Fruit fly (Drosophila melanogaster) whole organism, embryonic: ENCODE results near the gene Arp10.
A peak's percentile ranks its signal among the peaks of the same experiment; 100 is the strongest.

Experiments
- BtbVII ChIP-seq: fragments of 200-800 bp; sonication (Bioruptor generic); optimal IDR thresholded peaks from 3 replicates; lab custom pipeline; 2017; ENCODE audit warnings: missing biosample characterization, mild to moderate bottlenecking, missing genetic modification characterization
- CG12104 ChIP-seq: fragments of 200-800 bp; sonication (Bioruptor generic); optimal IDR thresholded peaks from 3 replicates; lab custom pipeline; 2016; ENCODE audit warnings: missing biosample characterization, missing genetic modification characterization
- CG12236 ChIP-seq: fragments of 200-800 bp; sonication (Bioruptor generic); optimal IDR thresholded peaks from 2 replicates; lab custom pipeline; 2016; ENCODE audit warnings: missing biosample characterization, missing genetic modification characterization
- CG13624 ChIP-seq: fragments of 200-800 bp; sonication (Bioruptor generic); optimal IDR thresholded peaks from 2 replicates; lab custom pipeline; 2016; ENCODE audit warnings: missing biosample characterization, missing genetic modification characterization
- CG13775 ChIP-seq: fragments of 200-800 bp; sonication (Bioruptor generic); optimal IDR thresholded peaks from 3 replicates; lab custom pipeline; 2017; ENCODE audit warnings: missing biosample characterization, mild to moderate bottlenecking, missing genetic modification characterization
- CG14710 ChIP-seq: fragments of 200-800 bp; sonication (Bioruptor generic); optimal IDR thresholded peaks from 3 replicates; lab custom pipeline; 2019; ENCODE audit warnings: missing biosample characterization, mild to moderate bottlenecking, missing genetic modification characterization, moderate library complexity
- CG15696 ChIP-seq: fragments of 200-800 bp; sonication (Bioruptor generic); optimal IDR thresholded peaks from 2 replicates; lab custom pipeline; 2019; ENCODE audit warnings: missing biosample characterization, mild to moderate bottlenecking, missing genetic modification characterization, moderate library complexity
- CG16815 ChIP-seq: fragments of 200-800 bp; sonication (Bioruptor generic); optimal IDR thresholded peaks from 3 replicates; lab custom pipeline; 2017; ENCODE audit warnings: missing biosample characterization, mild to moderate bottlenecking, missing genetic modification characterization
- CG17802 ChIP-seq: fragments of 200-800 bp; sonication (Bioruptor generic); optimal IDR thresholded peaks from 2 replicates; lab custom pipeline; 2018; ENCODE audit warnings: missing biosample characterization, mild to moderate bottlenecking, missing genetic modification characterization, moderate library complexity
- CG18262 ChIP-seq: fragments of 200-800 bp; optimal IDR thresholded peaks from 3 replicates; lab custom pipeline; 2019; ENCODE audit warnings: missing biosample characterization, mild to moderate bottlenecking, missing genetic modification characterization, moderate library complexity
- CG42726 ChIP-seq: fragments of 200-800 bp; sonication (Bioruptor generic); IDR thresholded peaks from 2 replicates; pipeline ENCODE4 v1.3.6; 2022; ENCODE audit warnings: missing biosample characterization, missing genetic modification characterization; ENCODE audit not compliant: partially characterized antibody
- CG4360 ChIP-seq: fragments of 200-800 bp; sonication (Bioruptor generic); IDR thresholded peaks from 2 replicates; pipeline ENCODE4 v1.3.6; 2022; ENCODE audit warnings: missing biosample characterization, missing genetic modification characterization
- CG5180 ChIP-seq: fragments of 200-800 bp; sonication (Bioruptor generic); optimal IDR thresholded peaks from 3 replicates; lab custom pipeline; 2017; ENCODE audit warnings: missing biosample characterization, missing genetic modification characterization, mild to moderate bottlenecking, moderate library complexity, missing genetic modification reagents
- CG6654 ChIP-seq: fragments of 200-800 bp; sonication (Bioruptor generic); optimal IDR thresholded peaks from 2 replicates; lab custom pipeline; 2017; ENCODE audit warnings: missing biosample characterization, mild to moderate bottlenecking, missing genetic modification characterization
- CG7786 ChIP-seq: fragments of 200-800 bp; sonication (Bioruptor generic); optimal IDR thresholded peaks from 2 replicates; lab custom pipeline; 2016; ENCODE audit warnings: missing biosample characterization, missing genetic modification characterization
- CG8478 ChIP-seq: fragments of >200 bp; optimal IDR thresholded peaks from 2 replicates; lab custom pipeline; 2018
- CG9932 ChIP-seq: fragments of 200-800 bp; sonication (Bioruptor generic); IDR thresholded peaks from 2 replicates; pipeline ENCODE4 v1.3.6; 2022; ENCODE audit warnings: missing biosample characterization, missing genetic modification characterization
- Chrac-16 ChIP-seq: fragments of 200-800 bp; sonication (Bioruptor generic); optimal IDR thresholded peaks from 3 replicates; lab custom pipeline; 2016; ENCODE audit warnings: missing biosample characterization, missing genetic modification characterization
- CkIIα-i1 ChIP-seq: fragments of 200-800 bp; sonication (Bioruptor generic); IDR thresholded peaks from 2 replicates; pipeline ENCODE4 v1.3.6; 2022; ENCODE audit warnings: missing biosample characterization, missing genetic modification characterization
- Dek ChIP-seq: fragments of 200-800 bp; sonication (Bioruptor generic); optimal IDR thresholded peaks from 3 replicates; lab custom pipeline; 2019; ENCODE audit warnings: missing biosample characterization, mild to moderate bottlenecking, missing genetic modification characterization, moderate library complexity
- ERR ChIP-seq: fragments of 200-800 bp; sonication (Bioruptor generic); optimal IDR thresholded peaks from 2 replicates; lab custom pipeline; 2016; ENCODE audit warnings: missing biosample characterization, missing genetic modification characterization
- Hand ChIP-seq: fragments of 200-800 bp; sonication (Bioruptor generic); optimal IDR thresholded peaks from 2 replicates; lab custom pipeline; 2017; ENCODE audit warnings: mild to moderate bottlenecking, missing biosample characterization, missing genetic modification reagents, missing genetic modification characterization
- Kr ChIP-seq: fragments of 200-800 bp; sonication (Bioruptor generic); optimal IDR thresholded peaks from 2 replicates; lab custom pipeline; 2017; ENCODE audit warnings: missing biosample characterization, mild to moderate bottlenecking, missing genetic modification characterization
- MTF-1 ChIP-seq: fragments of 200-800 bp; sonication (Bioruptor generic); optimal IDR thresholded peaks from 2 replicates; lab custom pipeline; 2018; ENCODE audit warnings: missing biosample characterization, mild to moderate bottlenecking, missing genetic modification characterization, borderline replicate concordance
- NK7.1 ChIP-seq: fragments of 200-800 bp; sonication (Bioruptor generic); optimal IDR thresholded peaks from 3 replicates; lab custom pipeline; 2016; ENCODE audit warnings: missing biosample characterization, missing genetic modification characterization
- Oaz ChIP-seq: fragments of 200-800 bp; sonication (Bioruptor generic); IDR thresholded peaks from 2 replicates; pipeline ENCODE4 v1.3.6; 2022; ENCODE audit warnings: missing biosample characterization, missing genetic modification characterization
- Ravus ChIP-seq: fragments of 200-800 bp; sonication (Bioruptor generic); IDR thresholded peaks from 2 replicates; pipeline ENCODE4 v1.3.6; 2022; ENCODE audit warnings: missing biosample characterization, missing genetic modification characterization
- Rx ChIP-seq: fragments of 200-800 bp; sonication (Bioruptor generic); IDR thresholded peaks from 2 replicates; pipeline ENCODE4 v1.3.6; 2022; ENCODE audit warnings: missing biosample characterization, missing genetic modification characterization
- Spps ChIP-seq: fragments of 200-800 bp; sonication (Bioruptor generic); optimal IDR thresholded peaks from 2 replicates; lab custom pipeline; 2018; ENCODE audit warnings: missing biosample characterization, mild to moderate bottlenecking, missing genetic modification characterization
- Sry-β ChIP-seq: fragments of 200-800 bp; sonication (Bioruptor generic); optimal IDR thresholded peaks from 2 replicates; lab custom pipeline; 2018; ENCODE audit warnings: missing biosample characterization, mild to moderate bottlenecking, missing genetic modification characterization, moderate library complexity
- Trl ChIP-seq, 3 experiments: fragments of >200 bp in 2 of 3; fragments of 200-800 bp in 1 of 3; sonication (Bioruptor generic) in 1 of 3; optimal IDR thresholded peaks; 2 replicates in 1 of 3; 3 replicates in 2 of 3; lab custom pipeline; 2016 to 2017; ENCODE audit warnings: missing biosample characterization in 1 of 3, missing genetic modification characterization in 1 of 3
- ac ChIP-seq: fragments of 200-800 bp; sonication (Bioruptor generic); optimal IDR thresholded peaks from 3 replicates; lab custom pipeline; 2017; ENCODE audit warnings: missing biosample characterization, mild to moderate bottlenecking, missing genetic modification characterization
- cas ChIP-seq: fragments of 200-800 bp; sonication (Bioruptor generic); IDR thresholded peaks from 2 replicates; pipeline ENCODE4 v1.3.6; 2022; ENCODE audit warnings: missing biosample characterization, missing genetic modification characterization
- chif ChIP-seq, 2 experiments: fragments of 200-800 bp; sonication (Bioruptor generic); optimal IDR thresholded peaks; 3 replicates each; lab custom pipeline; 2016; ENCODE audit warnings: missing biosample characterization in 2 of 2, missing genetic modification characterization in 2 of 2
- cwo ChIP-seq: fragments of 200-800 bp; sonication (Bioruptor generic); optimal IDR thresholded peaks from 3 replicates; lab custom pipeline; 2017; ENCODE audit warnings: missing biosample characterization, missing genetic modification characterization, mild to moderate bottlenecking, moderate library complexity, missing genetic modification reagents
- dimm ChIP-seq: fragments of 200-800 bp; sonication (Bioruptor generic); IDR thresholded peaks from 2 replicates; pipeline ENCODE4 v1.3.6; 2022; ENCODE audit warnings: missing biosample characterization, missing genetic modification characterization
- en ChIP-seq: fragments of 200-800 bp; sonication (Bioruptor generic); optimal IDR thresholded peaks from 2 replicates; lab custom pipeline; 2016; ENCODE audit warnings: missing biosample characterization, missing genetic modification characterization
- fru ChIP-seq: fragments of >200 bp; optimal IDR thresholded peaks from 2 replicates; lab custom pipeline; 2017
- gcm ChIP-seq: fragments of 200-800 bp; sonication (Bioruptor generic); optimal IDR thresholded peaks from 2 replicates; lab custom pipeline; 2019; ENCODE audit warnings: missing biosample characterization, mild to moderate bottlenecking, missing genetic modification characterization, moderate library complexity
- jumu ChIP-seq: fragments of 200-800 bp; sonication (Bioruptor generic); optimal IDR thresholded peaks from 3 replicates; lab custom pipeline; 2016; ENCODE audit warnings: missing biosample characterization, missing genetic modification characterization
- pum ChIP-seq: fragments of 200-800 bp; sonication (Bioruptor generic); optimal IDR thresholded peaks from 2 replicates; lab custom pipeline; 2016; ENCODE audit warnings: missing biosample characterization, missing genetic modification characterization
- ro ChIP-seq: fragments of 200-800 bp; sonication (Bioruptor generic); IDR thresholded peaks from 2 replicates; pipeline ENCODE4 v1.3.6; 2022; ENCODE audit warnings: missing biosample characterization, missing genetic modification characterization
- row ChIP-seq: fragments of 200-800 bp; sonication (Bioruptor generic); IDR thresholded peaks from 3 replicates; pipeline ENCODE4 v1.3.6; 2022; ENCODE audit warnings: missing biosample characterization, missing genetic modification characterization
- run ChIP-seq: fragments of 200-800 bp; sonication (Bioruptor generic); optimal IDR thresholded peaks from 3 replicates; lab custom pipeline; 2018; ENCODE audit warnings: missing biosample characterization, mild to moderate bottlenecking, missing genetic modification characterization
- sens ChIP-seq: fragments of 200-800 bp; sonication (Bioruptor generic); peaks from one replicate; lab custom pipeline; 2016; ENCODE audit warnings: missing biosample characterization, missing genetic modification characterization
- shn ChIP-seq: fragments of 200-800 bp; sonication (Bioruptor generic); optimal IDR thresholded peaks from 3 replicates; lab custom pipeline; 2016; ENCODE audit warnings: missing biosample characterization, missing genetic modification characterization
- sisA ChIP-seq: fragments of 200-800 bp; sonication (Bioruptor generic); IDR thresholded peaks from 2 replicates; pipeline ENCODE4 v1.3.6; 2022; ENCODE audit warnings: missing biosample characterization, missing genetic modification characterization
- so ChIP-seq: fragments of 200-800 bp; sonication (Bioruptor generic); IDR thresholded peaks from 3 replicates; pipeline ENCODE4 v1.3.6; 2022; ENCODE audit warnings: missing biosample characterization, missing genetic modification characterization
- trh ChIP-seq: fragments of 200-800 bp; sonication (Bioruptor generic); optimal IDR thresholded peaks from 2 replicates; lab custom pipeline; 2016; ENCODE audit warnings: missing biosample characterization, missing genetic modification characterization
- ttk ChIP-seq: fragments of 200-800 bp; sonication (Bioruptor generic); IDR thresholded peaks from 2 replicates; pipeline ENCODE4 v2.1.2; 2022; ENCODE audit warnings: missing biosample characterization, missing genetic modification characterization
- wdn ChIP-seq: fragments of 200-800 bp; sonication (Bioruptor generic); IDR thresholded peaks from 2 replicates; pipeline ENCODE4 v1.3.6; 2022; ENCODE audit warnings: missing biosample characterization, missing genetic modification characterization
- yki ChIP-seq: fragments of >200 bp; optimal IDR thresholded peaks from 3 replicates; lab custom pipeline; 2018
- zf30C ChIP-seq: fragments of 200-800 bp; sonication (Bioruptor generic); optimal IDR thresholded peaks from 3 replicates; lab custom pipeline; 2018; ENCODE audit warnings: missing biosample characterization, mild to moderate bottlenecking, missing genetic modification characterization

The Arp10 gene

dm6 chrX:19608042-19608609 lies 37.9 kb downstream of the Arp10 start:
- TF ChIP-seq Kr (no peak), trh (GFP tag; lab: Kevin White, UChicago) (no peak), sens (no peak), wdn (GFP tag; lab: Robert Waterston, UW) (no peak), Rx (GFP tag; lab: Robert Waterston, UW) (no peak), Oaz (GFP tag; lab: Robert Waterston, UW) (no peak), chif (GFP tag; optimal IDR thresholded peaks at IDR 0.05; lab: Kevin White, UChicago) (no peak), dimm (GFP tag; lab: Robert Waterston, UW) (no peak), Trl (optimal IDR thresholded peaks at IDR 0.05; lab: Kevin White, UChicago) (peak; percentile 21 to 65), Trl (GFP tag; optimal IDR thresholded peaks at IDR 0.05; lab: Kevin White, UChicago) (no peak), run (no peak), CG8478 (lab: Kevin White, UChicago) (no peak), Dek (tag; lab: Kevin White, UChicago) (no peak), fru (no peak), so (peak; percentile 80; the same call in 2 of the 3 replicates), CG4360 (GFP tag; lab: Robert Waterston, UW) (no peak), CG6654 (GFP tag; lab: Kevin White, UChicago) (no peak), cas (GFP tag; lab: Robert Waterston, UW) (no peak), pum (no peak), zf30C (GFP tag; lab: Kevin White, UChicago) (peak; percentile 31), CkIIα-i1 (GFP tag; lab: Robert Waterston, UW) (no peak), cwo (GFP tag; lab: Kevin White, UChicago) (peak; percentile 93), CG12104 (GFP tag; lab: Kevin White, UChicago) (no peak), CG5180 (no peak), CG18262 (no peak), ttk (GFP tag; lab: Robert Waterston, UW) (no peak), shn (GFP tag; lab: Kevin White, UChicago) (no peak), CG7786 (GFP tag; lab: Kevin White, UChicago) (no peak), CG17802 (tag; lab: Kevin White, UChicago) (no peak), NK7.1 (GFP tag; lab: Kevin White, UChicago) (no peak), yki (lab: Kevin White, UChicago) (no peak), CG12236 (GFP tag; lab: Kevin White, UChicago) (no peak), ERR (peak; percentile 27), Chrac-16 (GFP tag; lab: Kevin White, UChicago) (no peak), Sry-β (GFP tag; lab: Kevin White, UChicago) (no peak), ac (no peak), sisA (GFP tag; lab: Robert Waterston, UW) (no peak), CG13775 (GFP tag; lab: Kevin White, UChicago) (no peak), CG14710 (no peak), CG16815 (no peak), Spps (no peak), ro (no peak), CG42726 (GFP tag; lab: Robert Waterston, UW) (no peak), jumu (GFP tag; lab: Kevin White, UChicago) (no peak), BtbVII (no peak), CG9932 (GFP tag; lab: Robert Waterston, UW) (no peak), CG13624 (peak; percentile 31), Ravus (no peak), MTF-1 (no peak), Hand (GFP tag; lab: Kevin White, UChicago) (no peak), row (GFP tag; lab: Robert Waterston, UW) (no peak), CG15696 (tag; lab: Kevin White, UChicago) (no peak), gcm (GFP tag; lab: Kevin White, UChicago) (no peak), en (GFP tag; lab: Kevin White, UChicago) (no peak)
